Worm (Caenorhabditis elegans): ENCODE results near the gene ZK757.2.

Gene ZK757.2

DNA sequence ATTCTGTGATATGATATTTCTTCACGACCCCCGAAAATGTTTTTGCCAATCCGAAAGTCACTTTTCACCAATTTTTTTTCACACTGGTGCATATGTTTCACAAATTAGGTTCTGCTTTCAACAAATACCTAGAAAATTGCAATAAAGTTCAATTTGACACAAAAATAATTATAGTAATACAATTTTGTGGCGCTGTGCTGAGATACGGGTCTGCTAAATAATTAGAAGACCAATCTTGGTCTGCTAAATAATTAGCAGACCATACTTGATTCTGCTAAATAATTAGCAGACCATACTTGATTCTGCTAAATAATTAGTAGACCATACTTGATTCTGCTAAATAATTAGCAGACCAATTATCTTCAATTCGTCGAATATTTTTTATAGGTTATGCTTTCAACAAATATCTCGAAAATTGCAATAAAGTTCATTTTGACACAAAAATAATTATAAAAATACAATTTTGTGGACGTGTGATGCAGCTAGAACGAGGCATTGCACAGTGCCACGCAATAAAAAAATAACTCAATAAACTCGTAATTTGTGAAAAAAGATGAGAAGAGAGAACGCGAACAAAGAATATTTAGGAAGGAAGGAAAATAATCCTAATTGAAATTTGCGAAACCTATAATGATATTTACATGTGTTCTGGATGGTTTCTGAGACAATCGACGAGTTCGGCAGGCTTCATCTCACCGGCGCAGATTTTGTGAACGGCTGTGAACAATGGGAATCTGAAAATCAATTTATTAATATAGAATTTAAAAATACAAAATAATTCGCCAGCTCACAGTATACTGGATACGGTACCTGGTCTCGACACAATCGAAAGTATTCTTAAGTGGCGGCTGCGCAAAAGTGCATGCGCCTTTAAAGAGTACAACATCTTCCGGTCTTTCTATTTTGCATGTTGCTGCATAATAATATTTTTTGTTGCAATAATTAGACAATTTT lies 24.8 kb downstream of the ZK757.2 start:
- TF ChIP-seq ceh-18 (tag; optimal IDR thresholded peaks at IDR 0.05) = no peak
- TF ChIP-seq pat-9 (tag; optimal IDR thresholded peaks at IDR 0.05) = no peak
- TF ChIP-seq npax-4 (tag; optimal IDR thresholded peaks at IDR 0.05) = no peak
- TF ChIP-seq ceh-9 (tag; optimal IDR thresholded peaks at IDR 0.05) = no peak
- no peak for TF ChIP-seq mec-3 (tag; optimal IDR thresholded peaks at IDR 0.05; ENCODE audit: borderline replicate concordance)
- no peak for TF ChIP-seq ceh-48 (tag; optimal IDR thresholded peaks at IDR 0.05)
- no peak for TF ChIP-seq pha-4 (tag; optimal IDR thresholded peaks at IDR 0.05)
- TF ChIP-seq ama-1 (optimal IDR thresholded peaks at IDR 0.05) = no peak
- no peak for TF ChIP-seq ztf-16 (tag; optimal IDR thresholded peaks at IDR 0.05)

DNA sequence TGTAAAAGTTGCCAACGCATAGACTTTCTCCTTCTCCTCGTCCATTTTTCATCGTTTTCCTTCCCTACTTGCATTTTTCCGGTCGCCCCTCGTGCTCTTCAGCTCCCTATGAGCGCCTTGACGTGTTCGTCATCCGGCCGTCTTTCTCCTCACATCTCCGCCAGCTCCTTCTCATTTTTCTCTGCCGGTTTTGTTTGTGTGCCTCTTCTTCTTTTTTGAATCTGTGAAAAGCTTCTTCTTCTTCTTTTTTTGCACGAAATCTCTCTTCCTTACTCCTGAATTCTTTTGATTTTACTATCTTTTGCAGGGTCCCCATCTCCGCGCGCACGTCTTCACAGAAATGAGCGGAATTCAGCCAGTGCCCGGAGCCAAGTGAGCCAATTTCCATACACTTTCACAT lies 27.2 kb downstream of the ZK757.2 start, which contains the start of gene K11H3.3:
TSS of gene K11H3.3 (plus strand) at position 308 of the 400 bp plus-strand sequence.
- TF ChIP-seq pax-1 (tag; optimal IDR thresholded peaks at IDR 0.05) (no peak), syd-9 (tag; optimal IDR thresholded peaks at IDR 0.05) (no peak), F13H6.1 (tag; optimal IDR thresholded peaks at IDR 0.05) (no peak), C38D4.7 (GFP tag; optimal IDR thresholded peaks at IDR 0.05) (no peak), pha-2 (tag; optimal IDR thresholded peaks at IDR 0.05) (no peak), fkh-6 (tag; optimal IDR thresholded peaks at IDR 0.05) (no peak), pag-3 (tag; optimal IDR thresholded peaks at IDR 0.05; ENCODE audit: borderline replicate concordance) (no peak), ets-4 (tag; optimal IDR thresholded peaks at IDR 0.05) (no peak), unc-3 (GFP tag; conservative IDR thresholded peaks at IDR 0.05) (no peak), unc-3 (tag; optimal IDR thresholded peaks at IDR 0.05) (no peak), unc-42 (tag; optimal IDR thresholded peaks at IDR 0.05) (no peak), madf-2 (tag; optimal IDR thresholded peaks at IDR 0.05) (no peak), ceh-14 (tag; optimal IDR thresholded peaks at IDR 0.05) (no peak), ceh-9 (tag; optimal IDR thresholded peaks at IDR 0.05) (no peak), fkh-10 (GFP tag; optimal IDR thresholded peaks at IDR 0.05) (no peak), ceh-18 (tag; optimal IDR thresholded peaks at IDR 0.05) (no peak), tbx-7 (tag; optimal IDR thresholded peaks at IDR 0.05) (no peak), sdc-2 (tag; optimal IDR thresholded peaks at IDR 0.05) (no peak), npax-4 (tag; optimal IDR thresholded peaks at IDR 0.05) (no peak), lim-6 (tag; optimal IDR thresholded peaks at IDR 0.05) (no peak), dmd-4 (tag; optimal IDR thresholded peaks at IDR 0.05; ENCODE audit: borderline replicate concordance) (no peak)

ce11 chrIII:9850877-9851276 lies 27.9 kb downstream of the ZK757.2 start:
- no peak for TF ChIP-seq ztf-16 (tag; optimal IDR thresholded peaks at IDR 0.05)
- TF ChIP-seq pha-4 (tag; optimal IDR thresholded peaks at IDR 0.05) = no peak
- TF ChIP-seq ceh-45 (GFP tag; IDR thresholded peaks at IDR 0.05) = no peak
- no peak for TF ChIP-seq ceh-18 (tag; optimal IDR thresholded peaks at IDR 0.05)

ce11 chrIII:9849950-9850349 lies 28.8 kb downstream of the ZK757.2 start:
- TF ChIP-seq dve-1 (tag; optimal IDR thresholded peaks at IDR 0.05) (no peak), hlh-13 (GFP tag; optimal IDR thresholded peaks at IDR 0.05) (no peak), ceh-31 (tag; optimal IDR thresholded peaks at IDR 0.05) (no peak), fax-1 (tag; optimal IDR thresholded peaks at IDR 0.05) (no peak), ceh-9 (tag; optimal IDR thresholded peaks at IDR 0.05) (no peak), sdc-2 (tag; optimal IDR thresholded peaks at IDR 0.05) (no peak), madf-2 (tag; optimal IDR thresholded peaks at IDR 0.05) (no peak)

DNA sequence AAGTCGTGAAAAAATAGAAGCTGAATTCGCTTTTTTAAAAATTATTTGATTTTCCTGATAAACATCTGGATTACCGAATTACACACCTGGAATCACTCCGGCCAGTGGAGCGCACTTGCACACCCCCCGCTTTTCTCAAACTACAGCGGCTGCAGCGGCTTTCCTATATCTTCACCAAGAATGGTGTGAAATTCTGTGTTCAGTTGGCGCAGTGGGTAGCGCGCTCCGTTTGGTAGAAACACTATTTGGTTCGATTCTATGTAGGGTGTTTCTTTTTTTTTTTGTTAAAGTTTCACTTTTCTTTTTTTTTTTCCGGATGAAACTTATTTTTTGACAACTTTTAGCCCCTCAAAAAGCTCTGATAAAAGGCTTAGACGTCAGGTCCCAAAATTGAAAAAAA lies 29.6 kb downstream of the ZK757.2 start:
- TF ChIP-seq sox-2 (GFP tag; IDR thresholded peaks at IDR 0.05) (peak; percentile 31; the same call in 1 of the 2 replicates), hlh-8 (tag; optimal IDR thresholded peaks at IDR 0.05) (peak; percentile 8)

Measured in whole organism, late embryonic.